Worm (Caenorhabditis elegans): ENCODE data around the gene F36H5.14.

ce11 chrII:1808217-1808616 is 32.9 kb downstream of the F36H5.14 start, which contains the start of gene C08F1.8:
- TF ChIP-seq nhr-76 (tag; optimal IDR thresholded peaks at IDR 0.05) (no peak), nfya-1 (tag; optimal IDR thresholded peaks at IDR 0.05; ENCODE audit: insufficient read depth) (no peak), skn-1 (tag; optimal IDR thresholded peaks at IDR 0.05) (no peak), fos-1 (tag; optimal IDR thresholded peaks at IDR 0.05) (no peak), lin-15B (tag; optimal IDR thresholded peaks at IDR 0.05) (no peak)

Data from whole organism, L3 larva.